Worm (Caenorhabditis elegans): ENCODE data around the gene K08E7.5.

DNA sequence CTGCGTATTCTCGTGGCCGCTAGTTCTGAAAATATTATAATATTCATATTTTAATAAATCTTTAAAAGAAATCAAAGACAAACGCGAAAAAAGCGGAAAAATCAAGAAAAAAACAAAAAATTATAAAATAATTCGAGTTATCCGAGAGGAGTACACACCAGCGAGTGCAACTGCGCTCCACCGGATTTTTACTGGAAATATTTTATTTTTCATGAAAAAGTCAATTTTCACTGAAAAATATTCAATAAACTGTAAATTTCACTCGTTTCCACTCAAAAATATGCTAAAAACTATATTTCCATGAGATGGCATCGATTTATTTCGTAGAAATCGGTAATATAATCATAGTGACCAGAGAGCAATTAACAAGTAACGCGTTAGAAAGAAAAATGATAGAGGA is 32.2 kb downstream of the K08E7.5 start, which contains the start of gene Y55D9A.2:
- TF ChIP-seq nhr-237 (tag; optimal IDR thresholded peaks at IDR 0.05) (no peak), blmp-1 (tag; optimal IDR thresholded peaks at IDR 0.05) (no peak), jun-1 (tag; optimal IDR thresholded peaks at IDR 0.05) (no peak), tbx-2 (tag; optimal IDR thresholded peaks at IDR 0.05) (peak; percentile 45), nhr-90 (tag; optimal IDR thresholded peaks at IDR 0.05; ENCODE audit: poor library complexity) (peak; percentile 46), snpc-4 (tag; optimal IDR thresholded peaks at IDR 0.05) (no peak), lin-13 (GFP tag; optimal IDR thresholded peaks at IDR 0.05) (no peak), hlh-4 (tag; optimal IDR thresholded peaks at IDR 0.05) (no peak), mdl-1 (tag; optimal IDR thresholded peaks at IDR 0.05) (no peak), C34B4.2 (tag; optimal IDR thresholded peaks at IDR 0.05) (no peak), lin-35 (GFP tag; optimal IDR thresholded peaks at IDR 0.05) (peak; percentile 37 to 47), nhr-20 (tag; optimal IDR thresholded peaks at IDR 0.05) (peak; percentile 17), nhr-12 (tag; optimal IDR thresholded peaks at IDR 0.05) (no peak)
